Worm (Caenorhabditis elegans): ENCODE measurements around the gene cct-2.

- TF ChIP-seq nhr-237 (tag; optimal IDR thresholded peaks at IDR 0.05) (no peak), lin-13 (GFP tag; optimal IDR thresholded peaks at IDR 0.05) (no peak), nhr-12 (tag; optimal IDR thresholded peaks at IDR 0.05) (no peak), elt-3 (tag; optimal IDR thresholded peaks at IDR 0.05) (no peak), nhr-77 (tag; optimal IDR thresholded peaks at IDR 0.05) (no peak), elt-1 (tag; optimal IDR thresholded peaks at IDR 0.05) (no peak), nhr-6 (tag; optimal IDR thresholded peaks at IDR 0.05) (no peak), dmd-4 (tag; optimal IDR thresholded peaks at IDR 0.05) (no peak), egl-27 (tag; optimal IDR thresholded peaks at IDR 0.05) (no peak), ztf-4 (tag; optimal IDR thresholded peaks at IDR 0.05) (no peak), nhr-23 (tag; optimal IDR thresholded peaks at IDR 0.05) (no peak), nhr-10 (tag; optimal IDR thresholded peaks at IDR 0.05) (no peak), ZK546.5 (tag; optimal IDR thresholded peaks at IDR 0.05) (no peak)
Observed at ce11 chrII:8929771-8930170, 2.2 kb downstream of the cct-2 start, which contains the start of gene mrpl-50.

Data from whole organism, L2 larva.